Fruit fly (Drosophila melanogaster) whole organism, embryonic: ENCODE data around the gene CG14362.

Experiments used
- Blimp-1 ChIP-seq: fragments of 200-800 bp; sonication (Bioruptor generic); optimal IDR thresholded peaks from 3 replicates; lab custom pipeline; 2018; ENCODE audit warnings: missing biosample characterization, missing genetic modification characterization, mild to moderate bottlenecking, moderate library complexity, missing genetic modification reagents
- CG11504 ChIP-seq: fragments of 200-800 bp; sonication (Bioruptor generic); optimal IDR thresholded peaks from 3 replicates; lab custom pipeline; 2019; ENCODE audit warnings: missing biosample characterization, mild to moderate bottlenecking, missing genetic modification characterization, moderate library complexity
- CG14710 ChIP-seq: fragments of 200-800 bp; sonication (Bioruptor generic); optimal IDR thresholded peaks from 3 replicates; lab custom pipeline; 2019; ENCODE audit warnings: missing biosample characterization, mild to moderate bottlenecking, missing genetic modification characterization, moderate library complexity
- CG15073 ChIP-seq: fragments of 200-800 bp; sonication (Bioruptor generic); optimal IDR thresholded peaks from 2 replicates; lab custom pipeline; 2016; ENCODE audit warnings: missing biosample characterization, missing genetic modification characterization
- CG15479 ChIP-seq: fragments of 200-800 bp; sonication (Bioruptor generic); optimal IDR thresholded peaks from 3 replicates; lab custom pipeline; 2019; ENCODE audit warnings: missing biosample characterization, mild to moderate bottlenecking, missing genetic modification characterization, moderate library complexity
- CG16863 ChIP-seq: fragments of 200-800 bp; sonication (Bioruptor generic); optimal IDR thresholded peaks from 3 replicates; lab custom pipeline; 2016; ENCODE audit warnings: missing biosample characterization, missing genetic modification characterization
- CG17912 ChIP-seq: fragments of 200-800 bp; sonication (Bioruptor generic); optimal IDR thresholded peaks from 2 replicates; lab custom pipeline; 2018; ENCODE audit warnings: missing biosample characterization, mild to moderate bottlenecking, missing genetic modification characterization
- CG1792 ChIP-seq: fragments of 200-800 bp; sonication (Bioruptor generic); optimal IDR thresholded peaks from 2 replicates; lab custom pipeline; 2016; ENCODE audit warnings: missing biosample characterization, missing genetic modification characterization
- CG2120 ChIP-seq: fragments of 200-800 bp; sonication (Bioruptor generic); optimal IDR thresholded peaks from 3 replicates; lab custom pipeline; 2016; ENCODE audit warnings: missing biosample characterization, missing genetic modification characterization
- CG2712 ChIP-seq: fragments of 200-800 bp; optimal IDR thresholded peaks from 3 replicates; lab custom pipeline; 2019; ENCODE audit warnings: missing biosample characterization, mild to moderate bottlenecking, missing genetic modification characterization, moderate library complexity
- CG34422 ChIP-seq: fragments of 200-800 bp; sonication (Bioruptor generic); IDR thresholded peaks from 3 replicates; pipeline ENCODE4 v1.3.6; 2022; ENCODE audit warnings: missing biosample characterization, missing genetic modification characterization
- CG3847 ChIP-seq: fragments of 200-800 bp; sonication (Bioruptor generic); IDR thresholded peaks from 2 replicates; pipeline ENCODE4 v1.3.6; 2022; ENCODE audit warnings: missing biosample characterization, missing genetic modification characterization
- CG4282 ChIP-seq: fragments of 200-800 bp; sonication (Bioruptor generic); optimal IDR thresholded peaks from 2 replicates; lab custom pipeline; 2016; ENCODE audit warnings: missing biosample characterization, missing genetic modification characterization
- CG5180 ChIP-seq: fragments of 200-800 bp; sonication (Bioruptor generic); optimal IDR thresholded peaks from 3 replicates; lab custom pipeline; 2017; ENCODE audit warnings: missing biosample characterization, missing genetic modification characterization, mild to moderate bottlenecking, moderate library complexity, missing genetic modification reagents
- CG8089 ChIP-seq: fragments of 200-800 bp; sonication (Bioruptor generic); optimal IDR thresholded peaks from 3 replicates; lab custom pipeline; 2016; ENCODE audit warnings: missing biosample characterization, missing genetic modification characterization
- CG8924 ChIP-seq: fragments of 200-800 bp; optimal IDR thresholded peaks from 3 replicates; lab custom pipeline; 2019; ENCODE audit warnings: missing biosample characterization, mild to moderate bottlenecking, missing genetic modification characterization, moderate library complexity
- CG8944 ChIP-seq: fragments of 200-800 bp; sonication (Bioruptor generic); optimal IDR thresholded peaks from 3 replicates; lab custom pipeline; 2016; ENCODE audit warnings: missing biosample characterization, missing genetic modification characterization
- CG9215 ChIP-seq: fragments of 200-800 bp; sonication (Bioruptor generic); IDR thresholded peaks from 2 replicates; pipeline ENCODE4 v1.3.6; 2022; ENCODE audit warnings: missing biosample characterization, missing genetic modification characterization
- CG9437 ChIP-seq: fragments of 200-800 bp; sonication (Bioruptor generic); optimal IDR thresholded peaks from 2 replicates; lab custom pipeline; 2018; ENCODE audit warnings: missing biosample characterization, mild to moderate bottlenecking, missing genetic modification characterization
- CTCF ChIP-seq: fragments of 200-800 bp; sonication (Bioruptor generic); optimal IDR thresholded peaks from 2 replicates; lab custom pipeline; 2017; ENCODE audit warnings: missing biosample characterization, mild to moderate bottlenecking, missing genetic modification characterization, moderate library complexity
- D19B ChIP-seq: fragments of 200-800 bp; sonication (Bioruptor generic); optimal IDR thresholded peaks from 2 replicates; lab custom pipeline; 2017; ENCODE audit warnings: missing biosample characterization, mild to moderate bottlenecking, missing genetic modification characterization
- Deaf1 ChIP-seq: fragments of 200-800 bp; optimal IDR thresholded peaks from 3 replicates; lab custom pipeline; 2019; ENCODE audit warnings: missing biosample characterization, mild to moderate bottlenecking, missing genetic modification characterization, moderate library complexity
- Dll ChIP-seq: fragments of 200-800 bp; sonication (Bioruptor generic); IDR thresholded peaks from 4 replicates; pipeline ENCODE4 v1.3.6; 2022; ENCODE audit warnings: missing biosample characterization, missing genetic modification characterization; ENCODE audit not compliant: partially characterized antibody
- Dref ChIP-seq: fragments of 200-800 bp; sonication (Bioruptor generic); IDR thresholded peaks from 2 replicates; pipeline ENCODE4 v1.3.6; 2022; ENCODE audit warnings: missing biosample characterization, missing genetic modification characterization
- Ets65A ChIP-seq: fragments of 200-800 bp; sonication (Bioruptor generic); peaks from one replicate; lab custom pipeline; 2016; ENCODE audit warnings: missing biosample characterization, missing genetic modification characterization
- HLHmδ ChIP-seq: fragments of 200-800 bp; sonication (Bioruptor generic); optimal IDR thresholded peaks from 2 replicates; lab custom pipeline; 2018; ENCODE audit warnings: missing biosample characterization, mild to moderate bottlenecking, missing genetic modification characterization, moderate library complexity
- Hsf ChIP-seq: fragments of 200-800 bp; sonication (Bioruptor generic); optimal IDR thresholded peaks from 3 replicates; lab custom pipeline; 2016; ENCODE audit warnings: missing biosample characterization, missing genetic modification characterization
- Lhr ChIP-seq: fragments of 200-800 bp; sonication (Bioruptor generic); optimal IDR thresholded peaks from 3 replicates; lab custom pipeline; 2017; ENCODE audit warnings: mild to moderate bottlenecking, missing biosample characterization, missing genetic modification reagents, missing genetic modification characterization
- MBD-R2 ChIP-seq: fragments of 200-800 bp; sonication (Bioruptor generic); IDR thresholded peaks from 2 replicates; pipeline ENCODE4 v1.3.6; 2022; ENCODE audit warnings: missing biosample characterization, missing genetic modification characterization
- NC2β ChIP-seq: fragments of 200-800 bp; sonication (Bioruptor generic); optimal IDR thresholded peaks from 2 replicates; lab custom pipeline; 2016; ENCODE audit warnings: missing biosample characterization, missing genetic modification characterization
- Nf-YB ChIP-seq: fragments of 200-800 bp; sonication (Bioruptor generic); optimal IDR thresholded peaks from 3 replicates; lab custom pipeline; 2019; ENCODE audit warnings: missing biosample characterization, mild to moderate bottlenecking, missing genetic modification characterization, moderate library complexity
- Opbp ChIP-seq: fragments of 200-800 bp; sonication (Bioruptor generic); IDR thresholded peaks from 3 replicates; pipeline ENCODE4 v1.3.6; 2022; ENCODE audit warnings: missing biosample characterization, missing genetic modification characterization; ENCODE audit not compliant: partially characterized antibody
- Six4 ChIP-seq: fragments of 200-800 bp; sonication (Bioruptor generic); optimal IDR thresholded peaks from 2 replicates; lab custom pipeline; 2016; ENCODE audit warnings: missing biosample characterization, missing genetic modification characterization
- Sox102F ChIP-seq: fragments of 200-800 bp; sonication (Bioruptor generic); optimal IDR thresholded peaks from 2 replicates; lab custom pipeline; 2018; ENCODE audit warnings: missing biosample characterization, mild to moderate bottlenecking, missing genetic modification characterization, moderate library complexity
- Trl ChIP-seq, 3 experiments: fragments of >200 bp in 2 of 3; fragments of 200-800 bp in 1 of 3; sonication (Bioruptor generic) in 1 of 3; optimal IDR thresholded peaks; 2 replicates in 1 of 3; 3 replicates in 2 of 3; lab custom pipeline; 2016 to 2017; ENCODE audit warnings: missing biosample characterization in 1 of 3, missing genetic modification characterization in 1 of 3
- YL-1 ChIP-seq: fragments of 200-800 bp; sonication (Bioruptor generic); optimal IDR thresholded peaks from 3 replicates; lab custom pipeline; 2017; ENCODE audit warnings: missing biosample characterization, mild to moderate bottlenecking, missing genetic modification characterization
- ato ChIP-seq: fragments of 200-800 bp; sonication (Bioruptor generic); IDR thresholded peaks from 2 replicates; pipeline ENCODE4 v1.3.6; 2022; ENCODE audit warnings: missing biosample characterization, missing genetic modification characterization; ENCODE audit not compliant: partially characterized antibody
- crc ChIP-seq: fragments of 200-800 bp; sonication (Bioruptor generic); optimal IDR thresholded peaks from 2 replicates; lab custom pipeline; 2016; ENCODE audit warnings: missing biosample characterization, missing genetic modification characterization
- gcm ChIP-seq: fragments of 200-800 bp; sonication (Bioruptor generic); optimal IDR thresholded peaks from 2 replicates; lab custom pipeline; 2019; ENCODE audit warnings: missing biosample characterization, mild to moderate bottlenecking, missing genetic modification characterization, moderate library complexity
- gro ChIP-seq: fragments of 200-800 bp; sonication (Bioruptor generic); optimal IDR thresholded peaks from 2 replicates; lab custom pipeline; 2016; ENCODE audit warnings: missing biosample characterization, missing genetic modification characterization
- hbn ChIP-seq: fragments of 200-800 bp; sonication (Bioruptor generic); IDR thresholded peaks from 2 replicates; pipeline ENCODE4 v1.3.6; 2022; ENCODE audit warnings: missing biosample characterization, missing genetic modification characterization; ENCODE audit not compliant: partially characterized antibody
- ind ChIP-seq: fragments of 200-800 bp; sonication (Bioruptor generic); optimal IDR thresholded peaks from 3 replicates; lab custom pipeline; 2016; ENCODE audit warnings: missing biosample characterization, missing genetic modification characterization
- insv ChIP-seq, 2 experiments: fragments of 200-800 bp; sonication (Bioruptor generic); optimal IDR thresholded peaks; 3 replicates each; lab custom pipeline; 2016 to 2018; ENCODE audit warnings: missing biosample characterization in 2 of 2, missing genetic modification characterization in 2 of 2
- inv ChIP-seq: fragments of 200-800 bp; sonication (Bioruptor generic); IDR thresholded peaks from 2 replicates; pipeline ENCODE4 v1.3.6; 2022; ENCODE audit warnings: missing biosample characterization, missing genetic modification characterization; ENCODE audit not compliant: partially characterized antibody
- lab ChIP-seq: fragments of 200-800 bp; sonication (Bioruptor generic); optimal IDR thresholded peaks from 3 replicates; lab custom pipeline; 2017; ENCODE audit warnings: missing biosample characterization, missing genetic modification characterization, mild to moderate bottlenecking, moderate library complexity, missing genetic modification reagents
- pnt ChIP-seq: fragments of 200-800 bp; sonication (Bioruptor generic); optimal IDR thresholded peaks from 3 replicates; lab custom pipeline; 2016; ENCODE audit warnings: missing biosample characterization, missing genetic modification characterization
- pzg ChIP-seq: fragments of 200-800 bp; sonication (Bioruptor generic); optimal IDR thresholded peaks from 3 replicates; lab custom pipeline; 2018; ENCODE audit warnings: missing biosample characterization, mild to moderate bottlenecking, missing genetic modification characterization, moderate library complexity
- sr ChIP-seq: fragments of 200-800 bp; sonication (Bioruptor generic); IDR thresholded peaks from 3 replicates; pipeline ENCODE4 v1.3.6; 2022; ENCODE audit warnings: missing biosample characterization, missing genetic modification characterization
- toy ChIP-seq: fragments of 200-800 bp; sonication (Bioruptor generic); IDR thresholded peaks from 2 replicates; pipeline ENCODE4 v1.3.6; 2022; ENCODE audit warnings: missing biosample characterization, missing genetic modification characterization
- z ChIP-seq: fragments of 200-800 bp; sonication (Bioruptor generic); IDR thresholded peaks from 3 replicates; pipeline ENCODE4 v1.3.6; 2022; ENCODE audit warnings: missing biosample characterization, missing genetic modification characterization
- zfh1 ChIP-seq: fragments of 200-800 bp; sonication (Bioruptor generic); IDR thresholded peaks from 3 replicates; pipeline ENCODE4 v1.3.6; 2022; ENCODE audit warnings: missing biosample characterization, missing genetic modification characterization

CG14362 gene

dm6 chr3R:13837807-13838206 lies 17.4 kb downstream of the CG14362 start, which contains the start of gene Nsf2 (continued):
- TF ChIP-seq CG15479 = peak; percentile 90
- no peak for TF ChIP-seq CG1792 (GFP tag; lab: Kevin White, UChicago)
- TF ChIP-seq Ets65A (GFP tag; lab: Kevin White, UChicago) = peak; percentile 87
- peak; percentile 52 for TF ChIP-seq CTCF (GFP tag; lab: Kevin White, UChicago)
- TF ChIP-seq gro (GFP tag; lab: Kevin White, UChicago) = peak; percentile 31
- TF ChIP-seq hbn = peak; percentile 30; the same call in 1 of the 2 replicates
- peak; percentile 20 for TF ChIP-seq NC2β (GFP tag; lab: Kevin White, UChicago)
- TF ChIP-seq ind = no peak
- TF ChIP-seq Deaf1 (tag; lab: Kevin White, UChicago) = peak; percentile 9
- TF ChIP-seq Trl (optimal IDR thresholded peaks at IDR 0.05; lab: Kevin White, UChicago) = no peak
- no peak for TF ChIP-seq Trl (GFP tag; optimal IDR thresholded peaks at IDR 0.05; lab: Kevin White, UChicago)
- TF ChIP-seq CG5180 = no peak
- peak; percentile 23 for TF ChIP-seq gcm (GFP tag; lab: Kevin White, UChicago)
- no peak for TF ChIP-seq CG8944 (GFP tag; lab: Kevin White, UChicago)
- TF ChIP-seq CG2120 = peak; percentile 10
- TF ChIP-seq Dref (GFP tag; lab: Robert Waterston, UW) = peak; percentile 55
- TF ChIP-seq pzg (GFP tag; lab: Kevin White, UChicago) = peak; percentile 91
- TF ChIP-seq z (GFP tag; lab: Robert Waterston, UW) = no peak
- TF ChIP-seq pnt (GFP tag; lab: Kevin White, UChicago) = no peak
- no peak for TF ChIP-seq CG4282 (GFP tag; lab: Kevin White, UChicago)
- peak; percentile 84 for TF ChIP-seq YL-1
- no peak for TF ChIP-seq crc (GFP tag; lab: Kevin White, UChicago)
- TF ChIP-seq Opbp = peak; percentile 66; the same call in 2 of the 3 replicates
- peak; percentile 69; the same call in 2 of the 3 replicates for TF ChIP-seq sr (GFP tag; lab: Robert Waterston, UW)
- peak; percentile 90 for TF ChIP-seq Blimp-1 (GFP tag; lab: Kevin White, UChicago)
- TF ChIP-seq MBD-R2 (GFP tag; lab: Robert Waterston, UW) = peak; percentile 96
- peak; percentile 73; the same call in 2 of the 3 replicates for TF ChIP-seq CG34422 (GFP tag; lab: Robert Waterston, UW)
- TF ChIP-seq inv (GFP tag; lab: Robert Waterston, UW) = no peak
- no peak for TF ChIP-seq CG9215
- peak in 1 of 2 experiments; percentile 20 for TF ChIP-seq insv (GFP tag; optimal IDR thresholded peaks at IDR 0.05; lab: Kevin White, UChicago)
- peak; percentile 40; the same call in 1 of the 2 replicates for TF ChIP-seq ato
- TF ChIP-seq CG8089 (GFP tag; lab: Kevin White, UChicago) = no peak
- peak; percentile 27 for TF ChIP-seq Lhr
- no peak for TF ChIP-seq toy
- TF ChIP-seq Sox102F = no peak
- no peak for TF ChIP-seq Six4 (GFP tag; lab: Kevin White, UChicago)
- peak; percentile 66 for TF ChIP-seq CG14710 (tag; lab: Kevin White, UChicago)
- no peak for TF ChIP-seq CG15073 (GFP tag; lab: Kevin White, UChicago)
- TF ChIP-seq lab (GFP tag; lab: Kevin White, UChicago) = no peak
- TF ChIP-seq CG3847 (GFP tag; lab: Robert Waterston, UW) = no peak
- peak; percentile 4 for TF ChIP-seq CG9437 (GFP tag; lab: Kevin White, UChicago)
- TF ChIP-seq Hsf = no peak
- TF ChIP-seq CG8924 (tag; lab: Kevin White, UChicago) = peak; percentile 5
- no peak for TF ChIP-seq Dll (GFP tag; lab: Robert Waterston, UW)
- TF ChIP-seq CG16863 (GFP tag; lab: Kevin White, UChicago) = no peak
- no peak for TF ChIP-seq Nf-YB (GFP tag; lab: Kevin White, UChicago)
- 0 out of 3 replicates have a peak, but pooled peaks have one; percentile 22 for TF ChIP-seq zfh1 (GFP tag; lab: Robert Waterston, UW)
- TF ChIP-seq CG17912 = peak; percentile 34
- no peak for TF ChIP-seq D19B
- peak; percentile 82 for TF ChIP-seq HLHmδ
- TF ChIP-seq CG2712 (tag; lab: Kevin White, UChicago) = peak; percentile 8
- TF ChIP-seq CG11504 (tag; lab: Kevin White, UChicago) = peak; percentile 37
